Fruit fly (Drosophila melanogaster): ENCODE results near the gene Pex23.

Gene Pex23

DNA sequence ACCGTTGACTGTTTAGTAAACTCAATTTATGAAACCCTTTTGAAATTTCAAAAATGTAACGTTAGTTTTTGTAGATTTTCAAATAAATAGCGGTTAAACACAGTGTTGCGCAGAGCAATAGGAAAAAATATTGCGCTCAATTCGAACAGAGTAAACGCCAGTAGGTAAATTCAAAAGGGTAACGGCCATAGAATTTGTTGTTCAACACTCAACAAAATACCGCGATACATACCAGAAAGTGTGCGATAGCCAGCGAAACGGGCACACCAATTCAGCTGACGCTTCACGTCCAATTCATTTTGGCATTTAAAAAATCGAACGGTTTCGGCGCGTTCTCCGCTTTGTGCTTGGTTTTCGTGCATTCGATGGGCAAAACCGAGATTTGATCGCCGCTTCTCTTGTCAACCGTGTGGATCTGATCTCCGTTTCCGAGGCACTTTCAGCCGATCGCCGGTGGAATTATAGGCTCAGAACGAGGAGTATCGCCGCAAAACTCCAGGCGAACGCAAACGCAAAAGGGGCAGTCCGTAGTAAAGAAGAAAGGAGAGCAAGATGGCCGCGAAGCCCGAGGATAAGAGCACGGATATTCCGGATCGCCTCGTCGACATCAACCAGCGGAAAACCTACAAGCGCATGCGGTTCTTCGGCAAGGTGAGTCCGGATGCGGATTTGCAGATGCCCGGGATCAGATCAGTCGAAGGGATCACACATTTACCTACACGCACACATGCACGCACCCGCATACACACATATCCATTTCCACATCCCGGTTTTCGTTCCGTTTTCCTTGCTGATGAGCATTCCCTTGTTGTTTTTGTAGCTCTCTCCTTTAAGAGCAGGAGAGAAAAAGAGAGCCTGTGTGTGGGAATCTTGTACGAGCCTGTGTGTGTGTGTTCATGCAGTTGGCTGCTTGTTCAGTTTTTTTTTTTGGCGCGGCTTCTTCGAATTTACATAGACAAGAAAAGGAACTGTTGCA lies 8.1 kb upstream of the Pex23 start (continued):
- TF ChIP-seq pan (optimal IDR thresholded peaks at IDR 0.05): no peak
- TF ChIP-seq pan (GFP tag; optimal IDR thresholded peaks at IDR 0.05 in 1 of 2, IDR thresholded peaks at IDR 0.05 in 1 of 2): no peak
- no peak for TF ChIP-seq CG33557 (GFP tag; optimal IDR thresholded peaks at IDR 0.05)
- no peak for TF ChIP-seq CG8388 (GFP tag; optimal IDR thresholded peaks at IDR 0.05)
- TF ChIP-seq CG7987 (GFP tag; optimal IDR thresholded peaks at IDR 0.05): peak; percentile 2
- TF ChIP-seq CG12391 (tag; optimal IDR thresholded peaks at IDR 0.05): peak; percentile 44
- TF ChIP-seq TFAM (GFP tag; optimal IDR thresholded peaks at IDR 0.05): no peak
- TF ChIP-seq MESR4 (GFP tag; optimal IDR thresholded peaks at IDR 0.05): peak; percentile 31
- peak; percentile 18; the same call in 1 of the 2 replicates for TF ChIP-seq CG6689 (GFP tag; IDR thresholded peaks at IDR 0.05)
- TF ChIP-seq gro (GFP tag; optimal IDR thresholded peaks at IDR 0.05): peak; percentile 77
- no peak for TF ChIP-seq D19B (GFP tag; optimal IDR thresholded peaks at IDR 0.05)
- no peak for TF ChIP-seq tio (GFP tag; optimal IDR thresholded peaks at IDR 0.05)
- no peak for TF ChIP-seq ham (GFP tag; IDR thresholded peaks at IDR 0.05)
- peak; percentile 63 for TF ChIP-seq ERR (GFP tag; optimal IDR thresholded peaks at IDR 0.05)
- no peak for TF ChIP-seq CG8290 (GFP tag; optimal IDR thresholded peaks at IDR 0.05)
- TF ChIP-seq CG8290 (tag; optimal IDR thresholded peaks at IDR 0.05): peak in 1 of 2 experiments; percentile 75
- TF ChIP-seq CG2116 (GFP tag; optimal IDR thresholded peaks at IDR 0.05): peak; percentile 58
- peak; percentile 28 for TF ChIP-seq da (GFP tag; optimal IDR thresholded peaks at IDR 0.05)
- peak; percentile 43 for TF ChIP-seq CG12942 (GFP tag; optimal IDR thresholded peaks at IDR 0.05)
- TF ChIP-seq CG3407 (GFP tag; optimal IDR thresholded peaks at IDR 0.05): no peak
- 0 out of 2 replicates have a peak, but pooled peaks have one; percentile 9 for TF ChIP-seq CG4404 (GFP tag; IDR thresholded peaks at IDR 0.05)
- TF ChIP-seq Spps (tag; optimal IDR thresholded peaks at IDR 0.05): no peak
- peak; percentile 69 for TF ChIP-seq CG4282 (GFP tag; optimal IDR thresholded peaks at IDR 0.05)
- TF ChIP-seq Dad (GFP tag; optimal IDR thresholded peaks at IDR 0.05): peak; percentile 70
- no peak for TF ChIP-seq dan (GFP tag; IDR thresholded peaks at IDR 0.05)
- no peak for TF ChIP-seq CG8359 (GFP tag; optimal IDR thresholded peaks at IDR 0.05; ENCODE audit: borderline replicate concordance)
- TF ChIP-seq mld (GFP tag; IDR thresholded peaks at IDR 0.05; ENCODE audit: partially characterized antibody): peak; percentile 57; the same call in 1 of the 3 replicates
- peak; percentile 35 for TF ChIP-seq ind (GFP tag; optimal IDR thresholded peaks at IDR 0.05)
- peak; percentile 72; the same call in 2 of the 3 replicates for TF ChIP-seq CG11456 (GFP tag; IDR thresholded peaks at IDR 0.05)
- TF ChIP-seq Rx (GFP tag; IDR thresholded peaks at IDR 0.05): no peak
- no peak for TF ChIP-seq CG6813 (GFP tag; optimal IDR thresholded peaks at IDR 0.05)
- TF ChIP-seq BEAF-32 (GFP tag; optimal IDR thresholded peaks at IDR 0.05): peak; percentile 93
- TF ChIP-seq aop (GFP tag; IDR thresholded peaks at IDR 0.05): no peak; the same call in 1 of the 2 replicates
- TF ChIP-seq CrebB (tag; optimal IDR thresholded peaks at IDR 0.05): no peak
- no peak for TF ChIP-seq CG17328 (GFP tag; IDR thresholded peaks at IDR 0.05)
- peak in 1 of 2 experiments; percentile 42 for TF ChIP-seq Hr51 (GFP tag; optimal IDR thresholded peaks at IDR 0.05)
- TF ChIP-seq B-H1 (GFP tag; IDR thresholded peaks at IDR 0.05): no peak
- no peak for TF ChIP-seq ash1 (GFP tag; optimal IDR thresholded peaks at IDR 0.05)
- peak; percentile 91 for TF ChIP-seq CG13287 (GFP tag; IDR thresholded peaks at IDR 0.05; ENCODE audit: partially characterized antibody)
- 0 out of 2 replicates have a peak, but pooled peaks have one; percentile 22 for TF ChIP-seq cas (GFP tag; IDR thresholded peaks at IDR 0.05)
- TF ChIP-seq Doc2 (GFP tag; IDR thresholded peaks at IDR 0.05): no peak
- TF ChIP-seq CG2875 (GFP tag; optimal IDR thresholded peaks at IDR 0.05): no peak
- peak; percentile 47 for TF ChIP-seq Hsf (GFP tag; optimal IDR thresholded peaks at IDR 0.05)
- TF ChIP-seq Sry-β (GFP tag; optimal IDR thresholded peaks at IDR 0.05): no peak
- peak; percentile 71 for TF ChIP-seq CG8478 (optimal IDR thresholded peaks at IDR 0.05)
- TF ChIP-seq CG1529 (GFP tag; optimal IDR thresholded peaks at IDR 0.05): no peak
- no peak for TF ChIP-seq NC2α (GFP tag; optimal IDR thresholded peaks at IDR 0.05)
- no peak for TF ChIP-seq PHDP (tag; optimal IDR thresholded peaks at IDR 0.05)
- no peak for TF ChIP-seq CG17802 (tag; optimal IDR thresholded peaks at IDR 0.05)
